Worm (Caenorhabditis elegans): ENCODE measurements around the gene mrpl-22.

ce11 chrIII:10646094-10646493 is 30.8 kb downstream of the mrpl-22 start, which contains the start of gene orc-4:
- TF ChIP-seq nhr-28 (tag; optimal IDR thresholded peaks at IDR 0.05) (no peak), ces-1 (GFP tag; optimal IDR thresholded peaks at IDR 0.05) (no peak), nhr-76 (tag; optimal IDR thresholded peaks at IDR 0.05) (no peak), zip-8 (tag; optimal IDR thresholded peaks at IDR 0.05) (no peak)
